Worm (Caenorhabditis elegans) whole organism, young adult: ENCODE measurements around the gene Y38F1A.7.
"Not testable (repeated sequence)": the region's sequence is repeated elsewhere in the genome, so short reads cannot be mapped to it uniquely, and the experiment has no call there.

Experiments
- ZK185.1 ChIP-seq: sonication (generic microtip); optimal IDR thresholded peaks from 2 replicates; lab custom pipeline; 2016; ENCODE audit warnings: mild to moderate bottlenecking, missing genetic modification characterization, missing compliant biosample characterization; ENCODE audit not compliant: poor library complexity, severe bottlenecking
- ceh-40 ChIP-seq: fragments of 200-800 bp; sonication (Bioruptor generic); IDR thresholded peaks from 2 replicates; pipeline ENCODE4 v1.3.6; 2022; ENCODE audit warnings: missing genetic modification characterization, missing compliant biosample characterization
- lsy-27 ChIP-seq: sonication (generic microtip); optimal IDR thresholded peaks from 2 replicates; lab custom pipeline; 2017; ENCODE audit warnings: missing genetic modification characterization, mild to moderate bottlenecking, missing compliant biosample characterization, antibody characterized with exemption, missing genotype, borderline replicate concordance; ENCODE audit not compliant: insufficient read depth
- mel-28 ChIP-seq: sonication (generic microtip); optimal IDR thresholded peaks from 2 replicates; lab custom pipeline; 2016; ENCODE audit warnings: borderline replicate concordance, mild to moderate bottlenecking, missing genetic modification characterization, missing compliant biosample characterization
- pha-4 ChIP-seq: fragments of 150-350 bp; sonication (generic microtip); optimal IDR thresholded peaks from 2 replicates; lab custom pipeline; 2014; ENCODE audit warnings: missing biosample characterization, missing genetic modification reagents, missing genetic modification characterization
- unc-62 ChIP-seq: fragments of 150-350 bp; optimal IDR thresholded peaks from 2 replicates; lab custom pipeline; 2014; ENCODE audit warnings: missing biosample characterization, missing genetic modification reagents, missing genetic modification characterization

ce11 chrII:13039141-13039540 is 41.5 kb upstream of the Y38F1A.7 start:
- not testable (repeated sequence) for TF ChIP-seq mel-28 (tag; lab: Kevin White, UChicago); ZK185.1 (tag; lab: Kevin White, UChicago); pha-4; lsy-27 (tag; lab: Kevin White, UChicago); unc-62; ceh-40
